Fruit fly (Drosophila melanogaster) whole organism, prepupa: ENCODE results near the gene CG15414.

ENCODE experiments used
- CG10669 ChIP-seq: fragments of 200-800 bp; sonication (Bioruptor generic); optimal IDR thresholded peaks from 3 replicates; lab custom pipeline; 2018; ENCODE audit warnings: missing biosample characterization, mild to moderate bottlenecking, missing genetic modification characterization, moderate library complexity
- CG3919 ChIP-seq: fragments of 200-800 bp; sonication (Bioruptor generic); optimal IDR thresholded peaks from 3 replicates; lab custom pipeline; 2016; ENCODE audit warnings: missing biosample characterization, missing genetic modification characterization
- CG6854 ChIP-seq: fragments of 200-800 bp; sonication (Bioruptor generic); optimal IDR thresholded peaks from 2 replicates; lab custom pipeline; 2017; ENCODE audit warnings: missing biosample characterization, mild to moderate bottlenecking, missing genetic modification characterization
- CG8632 ChIP-seq: fragments of 200-800 bp; sonication (Bioruptor generic); optimal IDR thresholded peaks from 3 replicates; lab custom pipeline; 2016; ENCODE audit warnings: missing biosample characterization, missing genetic modification characterization
- Eip75B ChIP-seq: fragments of 200-800 bp; sonication (Bioruptor generic); optimal IDR thresholded peaks from 3 replicates; lab custom pipeline; 2016; ENCODE audit warnings: missing biosample characterization, missing genetic modification characterization
- Gug ChIP-seq: fragments of 200-800 bp; sonication (Bioruptor generic); IDR thresholded peaks from 2 replicates; pipeline ENCODE4 v1.3.6; 2022; ENCODE audit warnings: missing biosample characterization, missing genetic modification characterization
- Hr4 ChIP-seq: fragments of 200-800 bp; sonication (Bioruptor generic); optimal IDR thresholded peaks from 3 replicates; lab custom pipeline; 2016; ENCODE audit warnings: missing biosample characterization, missing genetic modification characterization
- Met ChIP-seq: fragments of 200-800 bp; sonication (Bioruptor generic); optimal IDR thresholded peaks from 3 replicates; lab custom pipeline; 2016; ENCODE audit warnings: missing biosample characterization, missing genetic modification characterization
- OdsH ChIP-seq: fragments of 200-800 bp; sonication (Bioruptor generic); optimal IDR thresholded peaks from 3 replicates; lab custom pipeline; 2016; ENCODE audit warnings: missing biosample characterization, missing genetic modification characterization
- Sox15 ChIP-seq: fragments of 200-800 bp; sonication (Bioruptor generic); optimal IDR thresholded peaks from 3 replicates; lab custom pipeline; 2016; ENCODE audit warnings: missing biosample characterization, missing genetic modification characterization
- eg ChIP-seq: fragments of 200-800 bp; sonication (Bioruptor generic); IDR thresholded peaks from 3 replicates; pipeline ENCODE4 v1.3.6; 2022; ENCODE audit warnings: missing biosample characterization, missing genetic modification characterization
- topi ChIP-seq: fragments of 200-800 bp; sonication (Bioruptor generic); optimal IDR thresholded peaks from 3 replicates; lab custom pipeline; 2016; ENCODE audit warnings: missing biosample characterization, missing genetic modification characterization
- vri ChIP-seq: fragments of 200-800 bp; sonication (Bioruptor generic); optimal IDR thresholded peaks from 3 replicates; lab custom pipeline; 2016; ENCODE audit warnings: missing biosample characterization, mild to moderate bottlenecking, missing genetic modification characterization

Gene CG15414

DNA sequence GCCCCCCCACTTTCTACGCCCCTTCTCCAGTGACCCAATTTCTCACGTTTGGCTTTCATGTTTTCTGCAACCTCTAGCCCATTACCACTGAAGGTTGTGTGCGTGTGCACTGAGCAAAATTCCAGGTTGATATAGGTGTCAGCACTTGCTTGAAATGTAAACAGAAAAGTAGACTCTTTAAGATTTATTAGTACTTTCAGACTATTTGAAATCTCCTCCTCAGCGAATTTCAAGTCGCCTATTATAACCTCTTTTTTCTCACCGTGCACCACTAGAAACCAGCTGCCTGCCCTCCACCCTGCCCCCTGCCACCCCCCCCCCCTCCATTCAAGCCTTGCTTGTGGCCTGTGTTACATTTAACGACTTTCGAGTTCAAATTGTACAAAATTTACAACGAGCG, 55.8 kb downstream of the CG15414 start (continued):
- TF ChIP-seq CG3919 = no peak
- no peak for TF ChIP-seq CG8632
- no peak for TF ChIP-seq CG10669
- TF ChIP-seq OdsH = peak; percentile 13
- peak; percentile 63 for TF ChIP-seq Hr4 (GFP tag; lab: Kevin White, UChicago)
- no peak for TF ChIP-seq Sox15 (GFP tag; lab: Kevin White, UChicago)
- TF ChIP-seq CG6854 (GFP tag; lab: Kevin White, UChicago) = no peak
- no peak for TF ChIP-seq Met (GFP tag; lab: Kevin White, UChicago)
- TF ChIP-seq Eip75B (GFP tag; lab: Kevin White, UChicago) = no peak
- no peak for TF ChIP-seq topi (GFP tag; lab: Kevin White, UChicago)
- peak; percentile 75; the same call in 2 of the 3 replicates for TF ChIP-seq eg (GFP tag; lab: Robert Waterston, UW)
- TF ChIP-seq Gug (GFP tag; lab: Robert Waterston, UW) = peak; percentile 38; the same call in 1 of the 2 replicates
- no peak for TF ChIP-seq vri (GFP tag; lab: Kevin White, UChicago)
